Worm (Caenorhabditis elegans) whole organism, late embryonic: ENCODE data around the gene C44H9.6.

ENCODE experiments used
- K09A11.1 ChIP-seq: sonication (generic microtip); optimal IDR thresholded peaks from 2 replicates; lab custom pipeline; 2017; ENCODE audit warnings: antibody characterized with exemption, mild to moderate bottlenecking, missing genetic modification characterization, missing compliant biosample characterization; ENCODE audit not compliant: insufficient read depth
- ceh-9 ChIP-seq: sonication (generic microtip); optimal IDR thresholded peaks from 2 replicates; lab custom pipeline; 2016; ENCODE audit warnings: mild to moderate bottlenecking, missing genetic modification characterization, inconsistent platforms, missing compliant biosample characterization
- dmd-4 ChIP-seq: sonication (generic microtip); optimal IDR thresholded peaks from 2 replicates; lab custom pipeline; 2016; ENCODE audit warnings: borderline replicate concordance, missing genetic modification characterization, missing compliant biosample characterization
- dve-1 ChIP-seq: sonication (generic microtip); optimal IDR thresholded peaks from 2 replicates; lab custom pipeline; 2017; ENCODE audit warnings: antibody characterized with exemption, mild to moderate bottlenecking, missing genetic modification characterization, missing compliant biosample characterization
- elt-2 ChIP-seq: sonication (generic microtip); optimal IDR thresholded peaks from 2 replicates; lab custom pipeline; 2016; ENCODE audit warnings: missing genetic modification reagents, missing genetic modification characterization, missing compliant biosample characterization
- pag-3 ChIP-seq: sonication (generic microtip); optimal IDR thresholded peaks from 2 replicates; lab custom pipeline; 2016; ENCODE audit warnings: missing compliant biosample characterization, missing genetic modification characterization, borderline replicate concordance
- unc-55 ChIP-seq: sonication (generic microtip); optimal IDR thresholded peaks from 2 replicates; lab custom pipeline; 2017; ENCODE audit warnings: missing biosample characterization, missing genetic modification reagents, missing genetic modification characterization

DNA sequence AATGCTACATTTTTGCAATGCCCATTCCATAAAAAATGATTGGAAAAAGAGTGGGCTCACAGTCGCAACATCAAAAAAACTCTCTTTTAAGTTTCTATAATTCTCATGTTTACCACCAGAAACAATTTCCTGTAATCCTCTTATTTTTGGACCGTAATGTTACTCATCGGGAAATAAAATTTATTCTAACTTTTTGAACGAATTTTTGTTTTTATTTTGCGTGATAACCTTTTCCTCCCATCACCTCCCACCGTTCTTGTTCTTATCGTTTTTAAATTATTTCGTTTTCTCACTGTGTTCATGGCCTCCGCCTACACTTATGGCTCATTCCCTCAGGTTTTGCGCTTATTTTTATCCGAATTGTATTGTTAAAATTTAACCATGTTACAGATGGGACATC lies 14.0 kb upstream of the C44H9.6 start, which contains the start of gene anp-1:
- TF ChIP-seq elt-2 (tag; lab: Kevin White, UChicago) (no peak), pag-3 (tag; lab: Kevin White, UChicago) (no peak), unc-55 (GFP tag; lab: Kevin White, UChicago) (no peak), dmd-4 (tag; lab: Kevin White, UChicago) (no peak), dve-1 (tag; lab: Kevin White, UChicago) (no peak), K09A11.1 (tag; lab: Kevin White, UChicago) (no peak), ceh-9 (no peak)
